Worm (Caenorhabditis elegans): ENCODE data around the gene mps-4.

Gene mps-4

ce11 chrIII:8265753-8266152 lies 5.8 kb downstream of the mps-4 start, which contains the start of gene mrps-9 (continued):
- peak; percentile 11 to 64 (median 37) for TF ChIP-seq dpl-1 (GFP tag; optimal IDR thresholded peaks at IDR 0.05)
- TF ChIP-seq elt-3 (tag; optimal IDR thresholded peaks at IDR 0.05) = no peak
- no peak for TF ChIP-seq unc-130 (tag; optimal IDR thresholded peaks at IDR 0.05)
- TF ChIP-seq nhr-47 (tag; optimal IDR thresholded peaks at IDR 0.05) = no peak
- no peak for TF ChIP-seq efl-3 (GFP tag; optimal IDR thresholded peaks at IDR 0.05)
- no peak for TF ChIP-seq grh-1 (GFP tag; IDR thresholded peaks at IDR 0.05)
- TF ChIP-seq ceh-88 (GFP tag; IDR thresholded peaks at IDR 0.05) = no peak
- TF ChIP-seq C34B4.2 (tag; optimal IDR thresholded peaks at IDR 0.05) = no peak
- TF ChIP-seq pag-3 (tag; optimal IDR thresholded peaks at IDR 0.05; ENCODE audit: borderline replicate concordance, insufficient read depth) = no peak
- no peak for TF ChIP-seq tbx-2 (tag; optimal IDR thresholded peaks at IDR 0.05)
- TF ChIP-seq alr-1 (tag; optimal IDR thresholded peaks at IDR 0.05; ENCODE audit: borderline replicate concordance) = no peak
- TF ChIP-seq unc-98 (GFP tag; IDR thresholded peaks at IDR 0.05) = no peak
- no peak for TF ChIP-seq lin-13 (GFP tag; optimal IDR thresholded peaks at IDR 0.05)
- TF ChIP-seq lin-35 (GFP tag; optimal IDR thresholded peaks at IDR 0.05) = peak; percentile 27 to 41
- no peak for TF ChIP-seq nhr-237 (tag; optimal IDR thresholded peaks at IDR 0.05)
- TF ChIP-seq ets-5 (GFP tag; IDR thresholded peaks at IDR 0.05) = no peak
- no peak for TF ChIP-seq lin-15B (tag; optimal IDR thresholded peaks at IDR 0.05)
- TF ChIP-seq C04F5.9 (tag; optimal IDR thresholded peaks at IDR 0.05) = no peak
- TF ChIP-seq lsy-2 (tag; optimal IDR thresholded peaks at IDR 0.05) = peak in 1 of 2 experiments; percentile 60
- no peak for TF ChIP-seq lin-39 (tag; optimal IDR thresholded peaks at IDR 0.05)
- TF ChIP-seq sox-4 (tag; optimal IDR thresholded peaks at IDR 0.05) = no peak
- TF ChIP-seq zag-1 (tag; optimal IDR thresholded peaks at IDR 0.05) = no peak
- TF ChIP-seq isw-1 (GFP tag; IDR thresholded peaks at IDR 0.05) = no peak
- TF ChIP-seq hpl-2 (GFP tag; optimal IDR thresholded peaks at IDR 0.05) = no peak
- no peak for TF ChIP-seq aha-1 (tag; optimal IDR thresholded peaks at IDR 0.05)
- no peak for TF ChIP-seq ztf-11 (tag; optimal IDR thresholded peaks at IDR 0.05)
- TF ChIP-seq lir-3 (tag; optimal IDR thresholded peaks at IDR 0.05; ENCODE audit: poor library complexity) = peak; percentile 30
- no peak for TF ChIP-seq hlh-17 (GFP tag; optimal IDR thresholded peaks at IDR 0.05; ENCODE audit: borderline replicate concordance)
- TF ChIP-seq fkh-4 (tag; optimal IDR thresholded peaks at IDR 0.05; ENCODE audit: borderline replicate concordance) = no peak
- TF ChIP-seq nhr-85 (tag) = no peak

- TF ChIP-seq lin-14 (GFP tag; optimal IDR thresholded peaks at IDR 0.05) (peak; percentile 40), elt-3 (tag; optimal IDR thresholded peaks at IDR 0.05) (peak in 3 of 6 experiments; percentile 3 to 42 (median 36)), ceh-8 (GFP tag; optimal IDR thresholded peaks at IDR 0.05) (no peak)
These were observed 8.2 kb downstream of the mps-4 start, which contains the start of gene col-91 for ce11 chrIII:8263377-8263776. Gene col-91 (minus strand): TSS chrIII:8263664.

- TF ChIP-seq snpc-4 (tag; optimal IDR thresholded peaks at IDR 0.05) (no peak), lin-14 (GFP tag; optimal IDR thresholded peaks at IDR 0.05) (no peak), unc-86 (tag; optimal IDR thresholded peaks at IDR 0.05) (no peak), ceh-8 (GFP tag; optimal IDR thresholded peaks at IDR 0.05) (peak; percentile 33), lin-13 (GFP tag; optimal IDR thresholded peaks at IDR 0.05) (no peak)
These were observed 9.0 kb downstream of the mps-4 start for ce11 chrIII:8262599-8262998.

ce11 chrIII:8258045-8258444 lies 13.5 kb downstream of the mps-4 start, which contains the start of gene ncr-2:
Gene ncr-2 (plus strand): TSS chrIII:8258345.
- no peak for TF ChIP-seq elt-2 (tag; optimal IDR thresholded peaks at IDR 0.05)
- no peak for TF ChIP-seq nhr-76 (tag; optimal IDR thresholded peaks at IDR 0.05)
- no peak for TF ChIP-seq aly-2 (tag; optimal IDR thresholded peaks at IDR 0.05)

All from whole organism, L1 larva.